Fruit fly (Drosophila melanogaster): Measurements from ENCODE around the gene CG11327.

- no peak for TF ChIP-seq Hr96 (GFP tag; optimal IDR thresholded peaks at IDR 0.05)
- no peak for TF ChIP-seq CG1620 (GFP tag; optimal IDR thresholded peaks at IDR 0.05)
- TF ChIP-seq cic (GFP tag; optimal IDR thresholded peaks at IDR 0.05) = no peak
These were observed 9.7 kb upstream of the CG11327 start for dm6 chr2L:6696229-6696628.
